Worm (Caenorhabditis elegans) whole organism, L4/young adult: ENCODE data around the gene bcl-11.

Source experiments
- W03F9.2 ChIP-seq: fragments of 150-350 bp; optimal IDR thresholded peaks from 2 replicates; lab custom pipeline; 2014; ENCODE audit warnings: missing biosample characterization, missing genetic modification characterization
- dao-5 ChIP-seq: sonication (generic microtip); optimal IDR thresholded peaks from 2 replicates; lab custom pipeline; 2016; ENCODE audit warnings: missing genotype, missing genetic modification characterization, moderate library complexity, missing compliant biosample characterization
- him-1 ChIP-seq: sonication (generic microtip); optimal IDR thresholded peaks from 2 replicates; lab custom pipeline; 2016; ENCODE audit warnings: missing genotype, missing genetic modification reagents, missing genetic modification characterization, missing compliant biosample characterization

- no peak for TF ChIP-seq him-1 (tag; lab: Kevin White, UChicago)
- TF ChIP-seq dao-5: no peak
- no peak for TF ChIP-seq W03F9.2
Measured at ce11 chrV:6385677-6386276, 30.0 kb downstream of the bcl-11 start.
